Worm (Caenorhabditis elegans) whole organism, L3 larva: Measurements from ENCODE around the gene lips-3.

Source experiments
- ceh-82 ChIP-seq: fragments of 150-350 bp; optimal IDR thresholded peaks from 2 replicates; lab custom pipeline; 2014; ENCODE audit warnings: missing biosample characterization, missing genetic modification characterization
- nhr-43 ChIP-seq: sonication (generic microtip); optimal IDR thresholded peaks from 2 replicates; lab custom pipeline; 2016; ENCODE audit warnings: mild to moderate bottlenecking, missing genetic modification characterization, missing compliant biosample characterization; ENCODE audit not compliant: poor library complexity, severe bottlenecking
- snpc-4 ChIP-seq: fragments of 150-350 bp; optimal IDR thresholded peaks from 2 replicates; lab custom pipeline; 2014; ENCODE audit warnings: missing biosample characterization, missing genetic modification characterization
- unc-39 ChIP-seq: sonication (generic microtip); optimal IDR thresholded peaks from 4 replicates; lab custom pipeline; 2017; ENCODE audit warnings: missing biosample characterization, missing genetic modification characterization
- unc-62 ChIP-seq: fragments of 150-350 bp; sonication (generic microtip); optimal IDR thresholded peaks from 4 replicates; lab custom pipeline; 2014; ENCODE audit warnings: missing biosample characterization, missing genetic modification reagents, missing genetic modification characterization

DNA sequence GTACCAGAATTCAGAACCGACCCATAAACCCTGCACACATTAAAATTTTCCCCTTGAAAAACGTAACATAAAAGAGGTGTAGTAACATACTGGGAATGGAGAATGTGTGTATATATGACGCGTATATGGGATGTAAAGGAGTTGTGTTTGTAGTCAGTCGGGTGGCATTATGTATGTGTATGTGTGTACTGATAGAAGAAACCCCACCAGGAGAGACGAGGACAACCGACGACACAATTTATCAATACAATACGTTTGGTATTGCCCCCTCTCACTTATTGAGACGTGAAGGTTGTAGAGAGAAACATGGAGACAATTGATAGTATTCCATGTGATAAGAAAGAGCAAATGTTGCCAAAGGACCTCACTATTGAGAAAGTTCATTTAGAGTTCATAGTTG is 51.7 kb downstream of the lips-3 start:
- TF ChIP-seq ceh-82 (tag; lab: Kevin White, UChicago) (no peak), unc-62 (GFP tag; lab: Kevin White, UChicago) (no peak), unc-39 (no peak), nhr-43 (no peak), snpc-4 (tag; lab: Kevin White, UChicago) (no peak)
